Fruit fly (Drosophila melanogaster) whole organism, wandering third instar larva: ENCODE results near the gene Eig71Eb.

Experiments used
- Abd-B ChIP-seq: fragments of >200 bp; optimal IDR thresholded peaks from 2 replicates; lab custom pipeline; 2017; ENCODE audit warnings: missing biosample characterization, missing genetic modification characterization
- CG32264 ChIP-seq: fragments of 200-800 bp; sonication (Bioruptor generic); optimal IDR thresholded peaks from 2 replicates; lab custom pipeline; 2016; ENCODE audit warnings: missing biosample characterization, missing genetic modification characterization
- CG9705 ChIP-seq: fragments of 200-800 bp; sonication (Bioruptor generic); optimal IDR thresholded peaks from 2 replicates; lab custom pipeline; 2018; ENCODE audit warnings: missing biosample characterization, mild to moderate bottlenecking, missing genetic modification characterization
- Dfd ChIP-seq: fragments of >200 bp; optimal IDR thresholded peaks from 2 replicates; lab custom pipeline; 2017; ENCODE audit warnings: missing biosample characterization, missing genetic modification characterization
- Dif ChIP-seq: fragments of 200-275, 200-300 bp; sonication (Bioruptor generic); optimal IDR thresholded peaks from 2 replicates; lab custom pipeline; 2018; ENCODE audit warnings: missing biosample characterization, missing genetic modification characterization; ENCODE audit not compliant: partially characterized antibody
- GATAd ChIP-seq: sonication (Bioruptor generic); optimal IDR thresholded peaks from 2 replicates; lab custom pipeline; 2016; ENCODE audit warnings: missing biosample characterization, missing genetic modification characterization
- HLH106 ChIP-seq: fragments of 200-800 bp; optimal IDR thresholded peaks from 3 replicates; lab custom pipeline; 2019; ENCODE audit warnings: missing biosample characterization, mild to moderate bottlenecking, missing genetic modification characterization, moderate library complexity
- Hnf4 ChIP-seq: fragments of 200-800 bp; sonication (Bioruptor generic); optimal IDR thresholded peaks from 2 replicates; lab custom pipeline; 2016; ENCODE audit warnings: missing biosample characterization, mild to moderate bottlenecking, missing genetic modification characterization
- Hr78 ChIP-seq: fragments of >200 bp; optimal IDR thresholded peaks from 2 replicates; lab custom pipeline; 2017; ENCODE audit warnings: missing biosample characterization, missing genetic modification characterization
- Mio ChIP-seq: sonication (Bioruptor generic); optimal IDR thresholded peaks from 2 replicates; lab custom pipeline; 2016; ENCODE audit warnings: missing biosample characterization, missing genetic modification characterization
- N ChIP-seq: fragments of >200 bp; optimal IDR thresholded peaks from 2 replicates; lab custom pipeline; 2018; ENCODE audit warnings: missing biosample characterization, missing external identifiers, missing genetic modification characterization
- OdsH ChIP-seq: fragments of 200-800 bp; sonication (Bioruptor generic); optimal IDR thresholded peaks from 2 replicates; lab custom pipeline; 2016; ENCODE audit warnings: missing biosample characterization, mild to moderate bottlenecking, missing genetic modification characterization
- Rel ChIP-seq, 2 experiments: fragments of 200-800 bp; sonication (Bioruptor generic) in 1 of 2; optimal IDR thresholded peaks; 2 replicates in 1 of 2; 3 replicates in 1 of 2; lab custom pipeline; 2016 to 2019; ENCODE audit warnings: mild to moderate bottlenecking in 2 of 2, missing biosample characterization in 2 of 2, missing genetic modification characterization in 2 of 2, moderate library complexity in 1 of 2
- Sp1 ChIP-seq: fragments of 200-800 bp; sonication (Bioruptor generic); optimal IDR thresholded peaks from 3 replicates; lab custom pipeline; 2019; ENCODE audit warnings: missing biosample characterization, mild to moderate bottlenecking, missing genetic modification characterization, moderate library complexity
- Vsx2 ChIP-seq: fragments of 200-300, 225-300 bp; sonication (Bioruptor generic); optimal IDR thresholded peaks from 2 replicates; lab custom pipeline; 2018; ENCODE audit warnings: missing biosample characterization, missing genetic modification characterization; ENCODE audit not compliant: partially characterized antibody
- brk ChIP-seq: fragments of 200-800 bp; sonication (Bioruptor generic); optimal IDR thresholded peaks from 2 replicates; lab custom pipeline; 2016; ENCODE audit warnings: missing biosample characterization, mild to moderate bottlenecking, missing genetic modification characterization
- dl ChIP-seq, 2 experiments: fragments of 175-275, 200-275 bp in 1 of 2; fragments of 200-275 bp in 1 of 2; sonication (Bioruptor generic); optimal IDR thresholded peaks; lab custom pipeline; 2018; ENCODE audit warnings: mild to moderate bottlenecking in 2 of 2, missing biosample characterization in 2 of 2, missing genetic modification characterization in 2 of 2, moderate library complexity in 2 of 2; ENCODE audit not compliant: partially characterized antibody in 2 of 2, insufficient read depth in 1 of 2
- dsf ChIP-seq: sonication (Bioruptor generic); optimal IDR thresholded peaks from 2 replicates; lab custom pipeline; 2016; ENCODE audit warnings: missing biosample characterization, missing genetic modification characterization, borderline replicate concordance
- ey ChIP-seq: fragments of 200-800 bp; sonication (Bioruptor generic); optimal IDR thresholded peaks from 2 replicates; lab custom pipeline; 2016; ENCODE audit warnings: missing biosample characterization, missing genetic modification characterization
- foxo ChIP-seq, 2 experiments: fragments of 200-800 bp; sonication (Bioruptor generic); optimal IDR thresholded peaks; 2 replicates in 1 of 2; 3 replicates in 1 of 2; lab custom pipeline; 2016 to 2017; ENCODE audit warnings: missing biosample characterization in 2 of 2, missing genetic modification characterization in 2 of 2
- fru ChIP-seq: fragments of 200-800 bp; sonication (Bioruptor generic); optimal IDR thresholded peaks from 3 replicates; lab custom pipeline; 2016; ENCODE audit warnings: missing biosample characterization, mild to moderate bottlenecking, missing genetic modification characterization
- h ChIP-seq: fragments of 200-800 bp; sonication (Bioruptor generic); optimal IDR thresholded peaks from 3 replicates; lab custom pipeline; 2016; ENCODE audit warnings: missing biosample characterization, mild to moderate bottlenecking, missing genetic modification characterization
- jim ChIP-seq: fragments of 175-275, 200-325 bp; sonication (Bioruptor generic); optimal IDR thresholded peaks from 2 replicates; lab custom pipeline; 2016; ENCODE audit warnings: missing biosample characterization, mild to moderate bottlenecking, missing genetic modification characterization
- lola ChIP-seq: fragments of >200 bp; optimal IDR thresholded peaks from 2 replicates; lab custom pipeline; 2017; ENCODE audit warnings: missing biosample characterization, missing genetic modification characterization
- psq ChIP-seq: fragments of 200-800 bp; sonication (Bioruptor generic); optimal IDR thresholded peaks from 3 replicates; lab custom pipeline; 2017; ENCODE audit warnings: missing biosample characterization, mild to moderate bottlenecking, missing genetic modification characterization, moderate library complexity
- rgr ChIP-seq: fragments of 200-800 bp; sonication (Bioruptor generic); optimal IDR thresholded peaks from 3 replicates; lab custom pipeline; 2016; ENCODE audit warnings: missing biosample characterization, mild to moderate bottlenecking, missing genetic modification characterization
- sage ChIP-seq: fragments of 200-800 bp; sonication (Bioruptor generic); optimal IDR thresholded peaks from 2 replicates; lab custom pipeline; 2016; ENCODE audit warnings: missing biosample characterization, mild to moderate bottlenecking, missing genetic modification characterization
- usp ChIP-seq: fragments of >200 bp; optimal IDR thresholded peaks from 2 replicates; lab custom pipeline; 2017; ENCODE audit warnings: missing biosample characterization, missing genetic modification characterization
- woc ChIP-seq: sonication (Bioruptor generic); optimal IDR thresholded peaks from 2 replicates; lab custom pipeline; 2016; ENCODE audit warnings: missing biosample characterization, mild to moderate bottlenecking, missing genetic modification characterization

Gene Eig71Eb

DNA sequence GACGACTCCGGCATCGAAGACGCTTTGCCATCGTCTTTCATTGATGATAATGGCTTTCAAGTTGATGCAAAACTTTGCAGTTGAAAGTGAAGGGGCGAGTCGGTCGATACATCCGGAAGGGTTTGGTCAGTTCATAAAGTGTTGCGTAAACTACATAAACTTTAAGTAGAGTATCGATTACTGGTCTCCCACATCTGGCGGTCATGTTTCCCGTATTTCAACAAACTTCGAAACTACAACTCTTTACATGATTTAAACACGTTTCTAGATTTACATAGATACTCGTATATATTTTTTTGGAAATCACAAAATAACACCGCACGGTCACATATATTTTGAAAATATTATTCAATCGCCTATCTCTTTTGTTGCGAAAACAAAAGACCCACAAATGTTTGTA is 38.1 kb downstream of the Eig71Eb start, which contains the start of gene CG34452:
TSS of gene CG34452 (minus strand) at position 101 of the 400 bp plus-strand sequence.
- TF ChIP-seq Sp1 (GFP tag; lab: Kevin White, UChicago) (no peak), Vsx2 (no peak), Mio (GFP tag; lab: Kevin White, UChicago) (no peak), Abd-B (no peak), CG9705 (no peak), foxo (GFP tag; optimal IDR thresholded peaks at IDR 0.05; lab: Kevin White, UChicago) (no peak), dsf (GFP tag; lab: Kevin White, UChicago) (no peak), dl (GFP tag; optimal IDR thresholded peaks at IDR 0.05; lab: Kevin White, UChicago; ENCODE audit: insufficient read depth in 1 of 2, partially characterized antibody in 2 of 2) (no peak), GATAd (no peak), brk (GFP tag; lab: Kevin White, UChicago) (no peak), jim (no peak), Rel (GFP tag; optimal IDR thresholded peaks at IDR 0.05; lab: Kevin White, UChicago) (no peak), Rel (tag; optimal IDR thresholded peaks at IDR 0.05; lab: Kevin White, UChicago) (no peak)

DNA sequence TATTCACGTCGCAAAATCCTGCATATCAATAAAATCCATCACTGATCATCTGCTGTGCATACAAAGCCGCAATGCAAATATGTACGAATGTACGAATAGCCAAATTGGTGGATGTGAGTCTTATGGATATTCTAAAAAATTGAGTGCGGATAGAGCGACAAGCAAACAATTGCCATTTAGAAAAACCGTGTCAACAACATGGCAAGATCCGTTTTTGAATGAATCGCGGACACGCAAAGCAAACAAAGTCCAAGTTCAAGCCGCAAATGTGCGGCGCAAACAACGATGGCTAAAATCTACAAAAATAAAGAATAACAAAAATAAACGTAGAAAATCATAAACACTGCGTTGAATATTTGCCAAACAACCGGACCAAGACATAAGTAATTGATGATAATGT is 39.8 kb downstream of the Eig71Eb start:
- no peak for TF ChIP-seq Mio (GFP tag; lab: Kevin White, UChicago)
- TF ChIP-seq usp (GFP tag; lab: Kevin White, UChicago) = no peak
- TF ChIP-seq Dfd (GFP tag; lab: Kevin White, UChicago) = no peak
- TF ChIP-seq Hnf4 (GFP tag; lab: Kevin White, UChicago) = no peak
- no peak for TF ChIP-seq dl (GFP tag; optimal IDR thresholded peaks at IDR 0.05; lab: Kevin White, UChicago; ENCODE audit: insufficient read depth in 1 of 2, partially characterized antibody in 2 of 2)
- TF ChIP-seq ey (GFP tag; lab: Kevin White, UChicago) = no peak
- no peak for TF ChIP-seq Dif
- TF ChIP-seq HLH106 (tag; lab: Kevin White, UChicago) = no peak
- no peak for TF ChIP-seq lola (GFP tag; lab: Kevin White, UChicago)
- TF ChIP-seq N (GFP tag; lab: Kevin White, UChicago) = no peak
- TF ChIP-seq rgr = no peak
- no peak for TF ChIP-seq Abd-B
- TF ChIP-seq psq (GFP tag; lab: Kevin White, UChicago) = no peak
- TF ChIP-seq h (GFP tag; lab: Kevin White, UChicago) = no peak
- no peak for TF ChIP-seq GATAd
- TF ChIP-seq brk (GFP tag; lab: Kevin White, UChicago) = no peak
- TF ChIP-seq Sp1 (GFP tag; lab: Kevin White, UChicago) = no peak
- no peak for TF ChIP-seq Hr78 (GFP tag; lab: Kevin White, UChicago)

DNA sequence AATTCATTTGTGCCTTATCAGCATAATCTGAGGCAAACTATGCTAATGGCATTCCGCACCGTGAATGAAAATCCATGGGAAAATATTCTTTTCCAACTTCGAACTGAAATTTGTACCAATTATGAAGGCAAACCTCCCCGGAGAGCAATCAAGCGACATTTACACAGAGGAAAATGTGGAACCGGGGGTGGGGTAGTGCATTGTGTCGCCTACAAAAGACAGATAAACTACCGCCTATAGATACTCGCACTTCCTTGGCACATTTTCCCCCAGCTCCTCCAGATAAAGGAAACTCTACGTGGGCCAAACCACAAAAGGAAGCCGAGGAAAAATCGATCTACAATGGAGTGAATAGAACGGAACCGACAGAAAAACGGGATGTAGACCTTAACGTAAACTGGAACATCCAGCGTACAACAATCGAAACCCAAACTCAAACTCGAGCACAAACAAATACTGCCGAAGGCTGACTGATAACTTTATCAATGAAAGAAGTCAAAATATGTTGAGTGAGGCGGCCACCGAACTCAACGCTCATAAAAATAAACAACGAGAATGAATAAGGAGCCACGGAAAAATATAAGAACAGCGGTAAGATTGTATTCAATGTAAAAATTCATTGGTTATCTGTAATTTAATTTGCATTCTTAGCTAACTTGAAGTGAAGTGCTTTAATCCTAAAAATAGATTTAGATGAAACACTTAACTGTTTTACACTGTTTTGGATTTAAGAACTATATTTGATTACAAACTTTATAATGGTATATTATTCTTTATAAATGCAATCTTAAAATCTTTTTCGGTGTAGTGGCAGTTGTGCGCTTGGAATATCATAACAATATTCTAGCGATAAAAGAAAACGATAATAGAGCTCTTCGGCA is 41.2 kb downstream of the Eig71Eb start:
- TF ChIP-seq fru (GFP tag; lab: Kevin White, UChicago) (peak; percentile 13), HLH106 (tag; lab: Kevin White, UChicago) (peak; percentile 15), Mio (GFP tag; lab: Kevin White, UChicago) (no peak), foxo (GFP tag; optimal IDR thresholded peaks at IDR 0.05; lab: Kevin White, UChicago) (peak in 1 of 2 experiments; percentile 26)
- TF ChIP-seq, all 38 proteins: peak for 3

DNA sequence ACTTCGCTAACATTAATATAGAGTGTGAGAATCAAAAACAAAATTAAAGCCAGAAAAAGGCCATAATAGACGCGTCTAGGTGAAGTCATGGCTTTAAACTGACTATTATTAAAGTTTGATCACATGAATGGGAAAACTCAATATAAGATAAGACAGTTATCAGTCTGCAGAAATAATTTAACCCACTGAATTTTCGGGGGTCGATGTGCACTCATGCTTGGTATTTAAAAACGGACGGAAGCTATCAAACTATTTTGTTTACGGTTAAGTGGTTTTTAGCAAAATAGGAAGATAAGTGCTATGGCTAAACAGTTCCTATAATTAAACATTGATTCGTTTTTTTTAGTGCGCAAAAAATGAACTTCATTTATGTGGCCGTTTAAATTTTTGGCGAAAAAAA is 42.2 kb downstream of the Eig71Eb start, which contains the start of gene CG34451:
TSS of gene CG34451 (minus strand) at position 101 of the 400 bp plus-strand sequence.
- no peak for TF ChIP-seq OdsH (GFP tag; lab: Kevin White, UChicago)
- no peak for TF ChIP-seq Sp1 (GFP tag; lab: Kevin White, UChicago)
- TF ChIP-seq Hr78 (GFP tag; lab: Kevin White, UChicago) = no peak
- no peak for TF ChIP-seq CG32264 (GFP tag; lab: Kevin White, UChicago)
- TF ChIP-seq sage (GFP tag; lab: Kevin White, UChicago) = no peak
- TF ChIP-seq Hnf4 (GFP tag; lab: Kevin White, UChicago) = no peak
- no peak for TF ChIP-seq fru (GFP tag; lab: Kevin White, UChicago)

DNA sequence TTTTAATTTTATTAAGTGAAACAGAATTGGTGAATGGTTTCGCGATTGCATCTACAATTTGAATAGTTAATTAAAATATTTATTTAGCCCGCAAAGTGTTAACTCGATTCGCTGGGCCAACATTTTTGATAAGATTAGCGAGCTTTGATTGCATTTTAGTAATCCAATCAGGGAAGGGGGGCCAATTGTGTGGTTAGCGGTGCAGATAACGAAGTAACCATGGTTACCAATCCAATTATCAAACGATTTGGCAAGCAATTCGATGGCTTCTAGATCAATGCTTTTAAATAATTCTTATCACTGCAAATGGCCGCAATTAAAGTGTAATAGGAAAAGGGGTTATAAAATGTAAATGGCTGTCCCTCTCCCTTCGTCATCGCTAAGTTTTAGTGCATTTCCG is 42.7 kb downstream of the Eig71Eb start:
- TF ChIP-seq woc (GFP tag; lab: Kevin White, UChicago) = no peak
